Worm (Caenorhabditis elegans) whole organism, dauer: Measurements from ENCODE around the gene dre-1.
"Not testable (repeated sequence)": the region's sequence is repeated elsewhere in the genome, so short reads cannot be mapped to it uniquely, and the experiment has no call there.

Source experiments
- unc-62 ChIP-seq: sonication (generic microtip); optimal IDR thresholded peaks from 2 replicates; lab custom pipeline; 2017; ENCODE audit warnings: missing biosample characterization, missing genetic modification reagents, missing genetic modification characterization

Gene dre-1

DNA sequence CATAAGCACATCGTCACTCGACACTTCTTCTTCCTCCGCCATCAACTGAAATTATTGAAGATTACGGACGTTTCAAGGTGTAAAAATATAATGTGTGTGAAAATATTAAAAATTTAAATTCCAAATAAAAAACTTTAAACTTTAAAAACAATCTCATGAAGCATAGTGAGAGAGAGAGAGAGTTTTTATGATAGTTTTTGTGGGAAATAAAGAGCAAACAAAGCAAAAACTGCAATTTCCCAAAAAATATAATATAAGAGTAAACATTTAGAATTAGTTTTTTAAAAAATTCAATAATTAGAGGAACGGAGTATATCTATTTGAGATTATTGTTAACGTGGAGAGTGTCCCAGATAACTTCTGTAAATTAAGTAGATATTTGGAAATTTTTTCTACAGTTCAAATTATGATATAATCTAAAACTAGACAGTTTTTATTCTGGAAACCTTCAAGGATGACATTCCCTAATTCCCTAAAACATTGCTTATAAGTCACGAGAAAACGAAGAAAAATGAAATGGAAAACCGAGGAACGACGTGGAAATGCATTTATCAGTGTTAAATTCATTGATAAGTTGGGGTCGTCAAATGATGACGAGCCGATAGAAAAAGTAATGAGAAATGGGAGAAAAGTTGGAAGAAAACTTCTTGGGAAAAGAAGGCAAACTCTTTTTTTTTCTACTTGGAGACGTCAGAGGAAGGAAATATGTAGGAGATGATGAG, at the start of gene dre-1:
dre-1 (minus strand) TSS at position 51 of the 722 bp plus-strand sequence.
- no peak for TF ChIP-seq unc-62 (GFP tag; lab: Kevin White, UChicago)

DNA sequence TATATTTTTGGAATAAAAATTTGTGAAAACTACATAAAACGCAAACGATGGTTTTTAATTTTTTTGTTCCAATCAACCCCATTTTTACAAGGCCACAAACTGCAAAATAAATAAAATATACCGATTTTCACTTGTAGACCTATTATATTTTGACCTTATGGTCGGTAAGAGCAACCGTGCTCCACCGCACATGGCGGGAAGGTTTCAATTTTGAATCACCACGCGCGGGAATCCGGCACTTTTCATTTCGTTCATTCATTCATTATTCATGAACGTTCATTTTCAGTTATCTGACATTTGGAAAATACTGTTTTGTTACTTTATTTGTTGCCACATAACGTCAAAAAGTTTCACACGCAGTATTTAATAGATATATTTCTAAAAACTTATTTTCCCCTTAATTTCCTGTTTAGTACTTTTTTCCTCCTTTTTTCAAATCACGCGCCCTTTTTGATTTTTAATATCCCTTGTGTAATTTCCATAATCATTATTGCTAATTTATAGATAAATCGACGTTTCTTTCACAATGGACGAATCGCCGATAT, 47.5 kb upstream of the dre-1 start, which contains the start of gene hcp-1:
hcp-1 (plus strand) TSS at position 495 of the 545 bp plus-strand sequence.
- TF ChIP-seq unc-62 (GFP tag; lab: Kevin White, UChicago), result no peak

DNA sequence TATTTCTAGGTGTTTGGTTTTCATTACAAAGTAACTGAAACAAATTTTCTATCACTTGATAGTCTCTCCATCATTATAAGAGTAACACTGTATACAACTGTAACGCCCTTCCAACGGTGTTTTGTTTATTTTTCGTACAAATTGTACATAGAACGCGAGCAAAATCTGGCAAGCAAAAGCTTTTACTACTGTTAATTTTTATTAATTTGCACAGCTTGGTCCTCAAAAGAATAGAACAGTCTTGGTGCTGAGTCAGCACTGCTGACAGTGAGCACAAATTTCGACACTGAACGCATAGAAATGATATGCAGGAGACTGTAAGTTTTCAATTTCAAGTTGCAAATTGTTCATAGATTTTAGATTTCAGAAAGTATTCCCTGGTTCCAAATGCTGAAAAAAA, 44.0 kb upstream of the dre-1 start, which contains the start of gene ZK1055.2:
ZK1055.2 (plus strand) TSS at position 301 of the 400 bp plus-strand sequence.
- TF ChIP-seq unc-62 (GFP tag; lab: Kevin White, UChicago), result no peak

DNA sequence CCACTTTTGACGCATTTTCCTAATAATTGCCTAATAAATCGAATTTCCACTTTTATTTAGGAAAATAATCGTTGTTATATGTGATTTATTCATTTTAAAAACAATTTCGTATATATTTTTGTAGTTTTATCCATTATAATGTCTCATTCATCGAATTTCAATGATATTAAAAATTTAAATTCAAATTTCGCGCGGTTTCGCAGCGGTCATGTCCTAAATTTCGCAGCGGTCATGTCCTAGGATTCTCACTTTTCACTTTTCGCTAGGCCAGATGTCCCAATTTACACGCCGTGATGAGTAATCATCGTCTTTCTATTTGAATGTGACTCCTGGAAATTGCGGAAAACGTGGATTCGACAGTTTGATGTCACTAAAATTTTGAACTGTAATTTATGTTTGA, 35.5 kb upstream of the dre-1 start, which contains the start of gene ZK1055.4:
ZK1055.4 (plus strand) TSS at position 301 of the 400 bp plus-strand sequence.
- TF ChIP-seq unc-62 (GFP tag; lab: Kevin White, UChicago), result not testable (repeated sequence)

DNA sequence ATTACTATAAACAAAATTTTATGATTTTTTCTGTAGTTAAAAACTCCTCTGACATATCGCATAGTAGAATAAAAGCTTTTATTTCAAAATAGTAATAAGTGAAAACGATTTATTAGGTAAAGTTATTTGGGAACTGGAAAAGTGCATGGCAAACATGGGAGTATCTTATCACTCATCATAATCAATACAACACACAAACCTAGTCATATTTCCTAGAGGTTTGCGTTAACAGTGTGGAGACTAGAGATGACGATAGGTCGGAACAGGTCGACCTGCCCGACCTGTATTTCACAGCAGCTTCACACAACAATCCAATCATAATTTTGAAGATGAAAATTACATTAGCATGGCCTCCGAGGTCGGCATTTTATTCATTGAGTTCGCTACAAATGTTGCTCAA, 33.7 kb upstream of the dre-1 start, which contains the start of gene EGAP9.3:
EGAP9.3 (minus strand) TSS at position 131 of the 400 bp plus-strand sequence.
- no peak for TF ChIP-seq unc-62 (GFP tag; lab: Kevin White, UChicago)

DNA sequence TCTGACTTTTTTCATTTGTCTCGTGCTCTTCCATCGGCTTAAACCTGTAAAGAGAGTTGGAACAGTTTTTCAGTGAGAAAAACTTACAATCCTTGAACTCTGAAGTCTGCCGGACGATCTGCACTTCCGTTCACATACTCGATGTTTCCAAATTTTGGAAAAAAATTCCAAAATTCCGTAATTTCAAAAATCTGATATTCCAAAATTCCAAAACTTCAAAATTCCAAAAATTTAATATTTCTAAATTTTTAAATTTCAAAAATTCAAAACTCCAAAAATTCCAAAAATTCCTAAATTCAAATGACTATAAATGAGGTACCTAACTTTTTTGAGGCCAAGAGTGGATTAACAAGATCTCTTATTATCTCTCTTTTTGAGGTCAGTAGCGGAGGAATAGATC, 30.3 kb upstream of the dre-1 start, which contains the start of gene EGAP9.4:
EGAP9.4 (plus strand) TSS at position 301 of the 400 bp plus-strand sequence.
- no peak for TF ChIP-seq unc-62 (GFP tag; lab: Kevin White, UChicago)

DNA sequence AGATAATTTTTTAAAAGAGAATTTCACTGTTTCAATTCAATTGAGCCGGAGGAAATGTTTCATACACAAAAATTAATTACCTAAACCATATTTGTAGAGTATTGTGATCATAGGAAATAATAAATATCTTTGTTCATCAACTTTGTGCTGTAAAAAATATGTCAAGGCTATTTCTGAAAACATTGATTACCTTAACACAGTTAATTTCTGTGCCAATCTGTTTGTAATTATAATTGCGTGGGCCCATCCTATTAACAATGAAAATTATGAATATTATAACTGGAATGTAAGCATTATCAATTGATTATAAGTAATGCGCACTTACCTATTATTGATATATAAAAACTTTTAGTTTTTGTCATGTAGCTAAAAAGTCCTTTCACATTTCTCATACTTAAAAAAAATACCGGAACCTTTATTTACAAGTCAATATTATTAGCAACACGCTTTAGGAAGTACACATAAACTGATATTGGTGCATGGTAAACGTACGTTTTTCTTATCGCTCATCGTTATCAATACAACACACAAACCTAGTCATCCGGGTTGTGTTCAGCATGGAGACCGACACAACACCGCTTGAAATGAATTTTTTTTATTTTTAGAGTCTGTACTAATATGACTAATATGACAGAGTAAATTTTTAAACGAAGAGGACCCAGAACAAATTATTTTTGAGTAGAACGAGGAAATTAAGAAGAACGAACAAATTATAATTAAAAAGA, 29.3 kb upstream of the dre-1 start, which contains the start of gene fut-2:
fut-2 (minus strand) TSS at position 485 of the 725 bp plus-strand sequence.
- TF ChIP-seq unc-62 (GFP tag; lab: Kevin White, UChicago), result no peak

DNA sequence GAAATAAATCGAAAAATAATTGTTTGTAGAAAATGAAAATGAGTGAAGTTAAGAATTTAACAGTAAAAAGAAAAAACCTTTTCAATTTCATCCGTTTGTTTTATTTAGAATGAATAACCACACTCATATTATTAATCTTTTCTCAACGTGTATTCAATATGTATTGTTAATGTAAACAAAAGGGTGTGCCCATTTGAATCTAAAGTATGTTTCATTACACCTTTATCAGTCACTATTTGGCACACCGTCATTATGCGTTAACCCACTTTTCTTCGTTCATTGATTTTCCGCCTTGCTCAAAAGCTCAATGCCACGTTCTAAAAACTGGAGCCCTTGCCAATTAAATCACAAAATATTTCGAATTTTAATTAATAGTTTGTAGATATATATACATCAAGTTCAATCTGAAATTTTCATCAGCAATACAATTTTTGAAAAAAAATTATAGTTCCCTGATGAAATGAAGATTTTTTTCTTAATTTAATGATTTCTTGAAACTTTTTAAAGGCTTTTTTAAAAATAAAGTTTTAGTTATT, 19.6 kb upstream of the dre-1 start, which contains the start of gene K04A8.1:
K04A8.1 (plus strand) TSS at position 486 of the 536 bp plus-strand sequence.
- TF ChIP-seq unc-62 (GFP tag; lab: Kevin White, UChicago), result no peak

DNA sequence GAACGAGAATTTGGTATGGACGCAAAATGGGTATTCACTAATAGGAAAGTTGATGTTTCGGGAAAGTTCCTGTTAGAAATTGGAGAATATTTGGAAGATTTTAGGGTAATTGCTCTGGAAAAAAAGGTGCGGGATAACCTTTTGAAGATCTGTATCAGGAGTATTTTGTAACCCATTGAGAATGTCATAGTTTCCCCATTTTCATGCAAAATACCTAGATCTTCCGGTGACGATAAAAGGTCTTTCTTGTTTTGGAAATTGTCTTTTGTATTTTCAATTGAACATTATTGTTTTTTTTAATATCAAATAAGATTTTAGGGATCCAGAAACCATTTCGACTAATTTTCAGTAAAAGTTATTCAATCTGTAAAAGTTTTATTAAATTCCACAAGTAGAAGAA, 15.3 kb upstream of the dre-1 start, which contains the start of gene spp-19:
spp-19 (minus strand) TSS at position 101 of the 400 bp plus-strand sequence.
- TF ChIP-seq unc-62 (GFP tag; lab: Kevin White, UChicago), result no peak

DNA sequence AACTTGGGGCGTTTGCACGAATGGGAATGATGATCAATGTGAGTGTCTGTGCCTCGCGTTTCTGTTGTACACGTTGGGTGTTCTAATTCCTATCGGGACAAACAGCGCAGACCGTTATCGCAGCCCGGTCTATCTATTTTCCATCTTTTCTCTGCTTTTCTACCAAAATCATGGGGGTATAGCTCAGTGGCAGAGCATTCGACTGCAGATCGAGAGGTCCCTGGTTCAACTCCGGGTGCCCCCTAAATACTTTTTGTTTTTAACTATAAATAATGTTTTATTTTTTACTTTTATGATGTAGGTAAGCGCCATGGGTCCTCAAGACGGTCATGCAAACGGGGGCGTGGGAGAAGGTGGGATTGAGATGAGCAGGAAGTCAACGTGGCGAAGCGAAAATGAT, 13.3 kb upstream of the dre-1 start:
- TF ChIP-seq unc-62 (GFP tag; lab: Kevin White, UChicago), result no peak

DNA sequence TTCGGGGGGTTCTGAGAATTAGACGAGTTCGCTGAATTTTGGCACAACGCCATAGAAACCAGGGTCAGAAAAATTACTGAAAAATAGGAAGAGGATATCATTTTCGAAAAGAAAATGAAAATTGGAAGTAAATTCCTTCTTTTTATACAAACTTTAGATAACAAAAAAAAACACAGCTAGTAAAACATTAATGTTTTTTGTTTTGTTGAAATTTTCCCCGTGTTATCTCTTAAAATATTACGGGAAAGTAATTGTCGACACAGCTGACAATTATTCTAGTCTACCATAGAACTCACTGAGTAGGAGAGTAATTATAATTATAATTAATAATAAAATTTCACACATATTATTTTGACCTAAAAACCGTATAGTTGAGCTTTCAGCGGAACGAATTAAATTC, 12.8 kb upstream of the dre-1 start, which contains the start of gene spp-26:
spp-26 (minus strand) TSS at position 101 of the 400 bp plus-strand sequence.
- TF ChIP-seq unc-62 (GFP tag; lab: Kevin White, UChicago), result no peak

DNA sequence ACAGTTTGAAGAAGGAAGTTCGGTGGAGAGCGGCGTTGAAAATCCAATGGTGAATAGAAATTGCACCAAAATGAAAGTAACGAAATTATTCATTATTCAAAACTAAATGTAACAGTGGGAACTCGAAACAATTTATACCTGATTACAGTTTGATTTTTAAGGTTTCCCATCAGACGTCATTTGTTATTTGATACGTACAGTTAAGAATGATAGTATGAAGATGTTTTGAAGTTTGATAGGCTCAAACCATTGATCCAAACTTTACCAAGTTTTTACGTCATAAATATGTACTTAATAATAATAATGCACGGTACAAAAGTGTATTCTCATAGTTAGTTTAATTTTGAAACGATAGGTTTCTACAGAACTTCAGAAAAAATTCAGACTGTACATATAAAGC, 11.8 kb upstream of the dre-1 start, which contains the start of gene spp-20:
spp-20 (minus strand) TSS at position 101 of the 400 bp plus-strand sequence.
- no peak for TF ChIP-seq unc-62 (GFP tag; lab: Kevin White, UChicago)

DNA sequence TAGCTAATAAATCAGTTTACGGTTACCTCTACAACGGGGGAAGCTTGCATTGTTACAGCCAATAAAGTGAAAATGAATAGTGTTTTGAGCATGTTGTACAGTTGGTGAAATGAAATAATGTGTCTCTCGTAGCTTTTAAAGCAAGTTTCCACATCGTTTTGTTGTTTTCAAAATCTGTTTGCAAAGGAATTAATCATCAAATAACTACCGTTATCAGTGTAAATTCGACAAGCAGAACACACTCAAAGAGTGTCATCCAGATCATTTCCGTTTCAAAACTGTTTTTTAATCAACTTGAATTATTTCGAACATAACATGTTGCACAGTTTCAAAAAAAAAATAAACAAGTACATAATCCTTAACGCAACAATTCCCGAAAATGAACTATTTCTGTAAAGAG, 10.7 kb upstream of the dre-1 start, which contains the start of gene spp-27:
spp-27 (minus strand) TSS at position 101 of the 400 bp plus-strand sequence.
- no peak for TF ChIP-seq unc-62 (GFP tag; lab: Kevin White, UChicago)

DNA sequence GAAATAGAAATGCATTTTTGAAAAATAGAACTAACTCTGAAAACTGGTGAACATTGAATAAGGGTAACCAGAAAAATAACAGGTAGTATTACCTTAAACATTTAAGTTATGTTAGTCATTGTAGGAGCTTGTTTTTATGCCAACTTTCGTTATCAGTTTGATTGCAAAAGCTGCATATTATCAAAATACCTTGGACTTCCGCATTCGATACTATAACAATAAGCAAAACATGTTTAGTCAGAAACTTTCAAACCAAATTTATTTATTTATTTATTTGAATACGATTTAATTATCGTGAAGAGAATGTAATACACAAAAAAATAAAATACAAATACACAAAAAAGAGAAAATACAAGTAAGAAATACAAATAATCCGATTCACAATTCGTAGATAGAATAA, 8.0 kb upstream of the dre-1 start, which contains the start of gene K04A8.19:
K04A8.19 (minus strand) TSS at position 101 of the 400 bp plus-strand sequence.
- no peak for TF ChIP-seq unc-62 (GFP tag; lab: Kevin White, UChicago)
